Worm (Caenorhabditis elegans) whole organism, mixed stage, embryonic: Measurements from ENCODE around the gene T10G3.3.

Experiments used
- unc-39 ChIP-seq: fragments of 150-350 bp; optimal IDR thresholded peaks from 2 replicates; lab custom pipeline; 2014; ENCODE audit warnings: missing biosample characterization, missing genetic modification characterization
- unc-62 ChIP-seq: fragments of 150-350 bp; optimal IDR thresholded peaks from 2 replicates; lab custom pipeline; 2014; ENCODE audit warnings: missing biosample characterization, missing genetic modification reagents, missing genetic modification characterization

DNA sequence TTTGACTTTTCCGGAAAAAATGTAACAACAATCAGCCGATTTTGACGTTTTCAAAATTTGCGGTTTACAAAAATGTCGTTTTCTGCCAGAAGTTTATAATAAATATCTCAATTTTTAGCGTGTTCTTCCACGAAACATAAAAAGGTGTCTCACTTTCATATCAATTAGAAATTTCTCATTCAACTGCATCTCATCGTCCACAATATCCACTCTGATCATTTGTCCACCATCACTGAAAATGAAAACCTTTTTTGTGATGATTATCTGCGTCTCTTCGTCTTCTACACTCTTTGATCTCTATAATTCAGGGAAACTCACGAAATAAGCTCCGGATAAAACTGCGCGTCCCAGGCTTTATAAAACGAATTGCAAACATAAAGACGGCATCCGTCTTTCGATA is 22.5 kb upstream of the T10G3.3 start:
- TF ChIP-seq unc-62 (GFP tag; lab: Kevin White, UChicago), result no peak
- TF ChIP-seq unc-39, result no peak
